Fruit fly (Drosophila melanogaster): ENCODE results near the gene bnk.
A peak's percentile ranks its signal among the peaks of the same experiment; 100 is the strongest.

Gene bnk

dm6 chr3R:31222125-31222889 lies 29.1 kb downstream of the bnk start (continued):
- peak; percentile 90 for TF ChIP-seq mam (GFP tag; optimal IDR thresholded peaks at IDR 0.05)
- peak; percentile 98 for TF ChIP-seq Ets65A (GFP tag)
- TF ChIP-seq CG12391 (tag; optimal IDR thresholded peaks at IDR 0.05), result peak; percentile 89
- TF ChIP-seq Hr78 (GFP tag; optimal IDR thresholded peaks at IDR 0.05), result peak in 1 of 2 experiments; percentile 16
- TF ChIP-seq knrl (GFP tag; IDR thresholded peaks at IDR 0.05; ENCODE audit: partially characterized antibody), result no peak
- TF ChIP-seq CG4282 (GFP tag; optimal IDR thresholded peaks at IDR 0.05), result peak; percentile 44
- no peak for TF ChIP-seq Nf-YA (GFP tag; IDR thresholded peaks at IDR 0.05)
- no peak for TF ChIP-seq Lpt (GFP tag; optimal IDR thresholded peaks at IDR 0.05)
- no peak for TF ChIP-seq CG14050 (GFP tag; IDR thresholded peaks at IDR 0.05)
- no peak for TF ChIP-seq mld (GFP tag; IDR thresholded peaks at IDR 0.05; ENCODE audit: partially characterized antibody)
- TF ChIP-seq CG2202 (tag; optimal IDR thresholded peaks at IDR 0.05), result peak; percentile 68
- peak; percentile 65 for TF ChIP-seq Spps (tag; optimal IDR thresholded peaks at IDR 0.05)
- peak in 1 of 3 experiments; percentile 85 for TF ChIP-seq lola (GFP tag; optimal IDR thresholded peaks at IDR 0.05)
- no peak for TF ChIP-seq MESR4 (GFP tag; optimal IDR thresholded peaks at IDR 0.05)
- no peak for TF ChIP-seq MBD-R2 (GFP tag; IDR thresholded peaks at IDR 0.05)
- TF ChIP-seq HHEX (GFP tag; optimal IDR thresholded peaks at IDR 0.05), result peak; percentile 65
- TF ChIP-seq ttk (GFP tag; IDR thresholded peaks at IDR 0.05), result no peak
- TF ChIP-seq mirr (GFP tag; optimal IDR thresholded peaks at IDR 0.05), result peak; percentile 14
- TF ChIP-seq Sox100B (GFP tag; optimal IDR thresholded peaks at IDR 0.05), result peak; percentile 81
- TF ChIP-seq stwl (tag; optimal IDR thresholded peaks at IDR 0.05), result no peak
- peak; percentile 73 for TF ChIP-seq CG2875 (GFP tag; optimal IDR thresholded peaks at IDR 0.05)
- TF ChIP-seq unpg (GFP tag; optimal IDR thresholded peaks at IDR 0.05), result peak; percentile 85
- peak; percentile 57 for TF ChIP-seq CG10431 (GFP tag; optimal IDR thresholded peaks at IDR 0.05)
- peak; percentile 85 for TF ChIP-seq ewg (GFP tag; optimal IDR thresholded peaks at IDR 0.05)
- peak; percentile 70 for TF ChIP-seq CG15514 (GFP tag; optimal IDR thresholded peaks at IDR 0.05)
- TF ChIP-seq CG11695 (GFP tag; IDR thresholded peaks at IDR 0.05), result no peak
- peak; percentile 66 for TF ChIP-seq salm (tag; optimal IDR thresholded peaks at IDR 0.05)
- no peak for TF ChIP-seq danr (GFP tag; IDR thresholded peaks at IDR 0.05)
- TF ChIP-seq crp (GFP tag; optimal IDR thresholded peaks at IDR 0.05), result peak in 1 of 2 experiments; percentile 68
- TF ChIP-seq Atf3 (GFP tag; optimal IDR thresholded peaks at IDR 0.05), result peak; percentile 76
- peak; percentile 53 for TF ChIP-seq fd64A (GFP tag; optimal IDR thresholded peaks at IDR 0.05)
- TF ChIP-seq CG15479 (GFP tag; optimal IDR thresholded peaks at IDR 0.05), result peak; percentile 40
- TF ChIP-seq sna (GFP tag; IDR thresholded peaks at IDR 0.05; ENCODE audit: partially characterized antibody), result no peak
- TF ChIP-seq Optix (GFP tag; IDR thresholded peaks at IDR 0.05), result no peak
- no peak for TF ChIP-seq CG32532 (GFP tag; IDR thresholded peaks at IDR 0.05)
- peak; percentile 75 for TF ChIP-seq CG8089 (GFP tag; optimal IDR thresholded peaks at IDR 0.05)
- no peak for TF ChIP-seq CG14667 (GFP tag; IDR thresholded peaks at IDR 0.05)
- TF ChIP-seq CG5180 (GFP tag; optimal IDR thresholded peaks at IDR 0.05), result peak; percentile 66
- TF ChIP-seq CG13775 (GFP tag; optimal IDR thresholded peaks at IDR 0.05), result peak; percentile 83
- peak; percentile 64 for TF ChIP-seq fd3F (GFP tag; optimal IDR thresholded peaks at IDR 0.05)
- TF ChIP-seq usp (GFP tag; optimal IDR thresholded peaks at IDR 0.05), result no peak
- TF ChIP-seq pum (GFP tag; optimal IDR thresholded peaks at IDR 0.05), result peak; percentile 83
- TF ChIP-seq z (GFP tag; IDR thresholded peaks at IDR 0.05), result no peak
- TF ChIP-seq Elba2 (GFP tag; optimal IDR thresholded peaks at IDR 0.05), result peak; percentile 17
- TF ChIP-seq CG6683 (GFP tag; optimal IDR thresholded peaks at IDR 0.05), result peak; percentile 71
- peak; percentile 74 for TF ChIP-seq B-H2 (GFP tag; optimal IDR thresholded peaks at IDR 0.05)
- no peak for TF ChIP-seq Dfd (GFP tag; optimal IDR thresholded peaks at IDR 0.05)
- TF ChIP-seq chinmo (GFP tag; IDR thresholded peaks at IDR 0.05; ENCODE audit: partially characterized antibody), result no peak
